Fruit fly (Drosophila melanogaster) S2 (cell line): ENCODE results near the gene Acat2.

Experiments
- CG8478 ChIP-seq: fragments of >200 bp; optimal IDR thresholded peaks from 2 replicates; lab custom pipeline; 2018
- CTCF ChIP-seq, 2 experiments: fragments of >200 bp; optimal IDR thresholded peaks; 2 replicates each; lab custom pipeline; 2018

Gene Acat2

DNA sequence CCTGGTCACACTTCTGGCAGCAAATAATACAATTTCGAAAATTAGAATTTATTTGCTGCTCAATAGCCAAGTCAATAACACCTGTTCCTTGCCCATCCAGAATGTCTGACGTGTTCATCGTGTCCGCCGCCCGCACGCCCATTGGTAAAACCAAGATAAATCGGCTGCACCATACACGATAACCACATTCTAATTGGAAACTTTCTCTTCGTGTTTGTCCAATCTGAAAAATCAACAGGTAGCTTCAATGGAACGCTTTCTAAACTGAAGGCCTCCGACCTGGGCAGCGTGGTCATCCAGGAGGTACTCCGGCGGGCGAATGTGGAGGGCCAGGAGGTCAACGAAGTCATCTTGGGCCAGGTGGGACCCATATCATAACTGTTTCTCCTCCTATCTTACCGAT lies 207 bp downstream of the Acat2 start:
- TF ChIP-seq CTCF (optimal IDR thresholded peaks at IDR 0.05; lab: Kevin White, UChicago) (no peak), CG8478 (lab: Kevin White, UChicago) (no peak)

DNA sequence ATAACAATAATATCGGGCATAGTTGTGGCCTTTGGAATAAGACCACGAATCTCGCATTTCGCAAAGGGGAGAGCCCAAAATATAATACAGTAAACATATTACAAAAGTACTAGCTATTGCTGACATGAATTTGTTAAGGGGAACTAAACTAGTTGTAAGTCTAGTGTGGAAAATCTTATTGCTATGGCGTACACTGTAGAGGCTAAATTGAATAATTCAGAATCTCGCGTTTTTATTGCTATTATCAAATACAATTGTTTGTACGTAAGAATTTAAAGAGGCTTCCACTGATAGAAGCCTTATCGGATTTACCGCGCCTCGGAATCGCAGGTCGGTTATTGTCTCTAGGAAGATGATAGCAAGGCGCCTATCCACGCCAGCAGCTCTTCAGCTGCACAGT lies 2.6 kb downstream of the Acat2 start:
- TF ChIP-seq CTCF (optimal IDR thresholded peaks at IDR 0.05; lab: Kevin White, UChicago) (no peak), CG8478 (lab: Kevin White, UChicago) (no peak)

DNA sequence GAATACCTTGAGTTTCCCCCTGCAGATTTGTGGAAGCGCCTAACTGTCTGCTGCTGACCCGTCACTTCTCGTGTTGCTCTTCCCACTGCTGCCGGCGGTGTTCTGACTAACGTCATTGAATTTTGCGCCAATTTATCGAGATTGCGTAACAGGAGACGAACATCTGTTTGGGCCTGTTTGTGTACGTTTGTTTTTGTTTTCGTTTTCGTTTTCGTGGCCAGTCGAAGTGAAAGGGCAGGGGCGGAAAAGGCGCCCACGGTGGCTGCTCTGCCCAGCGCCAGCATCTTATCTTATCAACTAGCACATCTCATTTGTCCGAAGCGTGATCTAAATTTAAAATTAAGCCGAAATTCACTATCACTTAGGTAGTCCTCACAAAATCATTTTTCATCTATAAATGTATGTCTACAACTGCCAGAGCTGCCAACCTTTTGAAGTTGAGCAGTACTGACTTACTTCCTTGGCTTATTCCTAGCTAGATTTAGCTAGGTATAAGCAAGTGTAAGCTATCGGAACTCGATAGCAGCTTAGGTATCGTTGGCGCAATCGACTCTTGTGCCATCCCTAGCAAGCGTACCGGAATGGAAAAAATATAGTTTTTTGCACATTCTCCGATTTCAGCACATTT lies 4.4 kb downstream of the Acat2 start, which contains the start of the genes Ctr9 and Nt5a:
Gene Ctr9, plus strand, starts transcription at position 220 of the 628 bp plus-strand sequence.
Gene Nt5a, minus strand, starts transcription at position 414 of the 628 bp plus-strand sequence.
- peak; percentile 31 to 47 for TF ChIP-seq CTCF (optimal IDR thresholded peaks at IDR 0.05; lab: Kevin White, UChicago)
- TF ChIP-seq CG8478 (lab: Kevin White, UChicago), result no peak

DNA sequence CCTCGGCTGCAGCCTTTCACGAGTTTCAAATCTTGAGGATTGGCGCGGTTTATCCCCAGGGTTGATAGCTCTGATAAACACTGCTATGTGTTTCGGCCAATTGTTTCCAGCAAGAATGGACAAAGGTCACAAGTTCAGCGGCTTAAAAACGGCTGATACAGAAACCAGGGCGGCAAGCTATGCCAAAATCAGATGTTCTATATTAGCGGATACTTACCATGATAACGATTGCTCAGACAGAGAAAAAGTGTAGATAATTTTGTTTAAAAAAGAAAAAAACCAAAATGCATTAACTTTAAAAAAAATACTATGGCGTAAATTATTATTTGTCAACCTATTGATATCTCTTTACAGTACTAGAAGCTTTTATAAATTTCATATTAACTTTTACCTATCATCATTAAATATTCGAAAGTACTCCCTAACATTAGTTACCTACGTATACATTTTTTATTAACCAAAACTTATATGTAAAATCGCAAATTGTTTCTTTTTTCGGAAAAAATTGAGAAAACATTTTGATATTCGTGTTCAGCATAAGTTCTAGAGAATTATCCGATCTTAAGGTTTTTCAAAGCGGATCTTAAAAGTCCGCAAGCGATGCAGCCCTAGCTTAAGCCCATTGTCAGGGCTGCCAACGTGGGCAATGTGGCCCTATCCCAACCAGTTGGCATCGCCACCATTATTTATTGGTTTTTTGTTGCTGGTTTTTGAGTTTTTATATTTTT lies 10.5 kb downstream of the Acat2 start, which contains the start of the genes sturkopf and Herc4:
Gene sturkopf, minus strand, starts transcription at position 339 of the 728 bp plus-strand sequence.
Gene Herc4, plus strand, starts transcription at position 658 of the 728 bp plus-strand sequence.
- TF ChIP-seq CTCF (optimal IDR thresholded peaks at IDR 0.05; lab: Kevin White, UChicago) (no peak), CG8478 (lab: Kevin White, UChicago) (no peak)

DNA sequence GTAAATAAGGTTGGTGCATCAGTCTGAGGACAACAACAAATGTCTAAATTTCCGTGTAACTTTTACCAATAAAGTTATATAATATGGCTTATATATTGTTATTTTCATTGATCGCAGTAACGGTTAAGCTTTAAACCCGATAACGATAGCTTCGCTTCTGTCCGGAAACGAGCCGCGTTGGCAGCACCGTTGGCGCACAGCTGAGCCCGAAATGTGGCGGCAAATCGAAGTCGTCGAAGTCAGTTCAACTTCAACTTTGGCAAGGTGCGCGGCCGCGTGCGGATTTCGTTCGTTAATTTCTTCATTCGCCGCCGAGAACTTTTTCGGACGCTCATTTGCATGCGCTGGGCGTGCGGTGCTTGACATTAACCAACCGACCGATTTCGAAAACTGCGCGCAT lies 15.5 kb downstream of the Acat2 start, which contains the start of gene Myo61F:
Gene Myo61F, plus strand, starts transcription at position 240 of the 400 bp plus-strand sequence.
- TF ChIP-seq CG8478 (lab: Kevin White, UChicago) (no peak), CTCF (optimal IDR thresholded peaks at IDR 0.05; lab: Kevin White, UChicago) (no peak)

DNA sequence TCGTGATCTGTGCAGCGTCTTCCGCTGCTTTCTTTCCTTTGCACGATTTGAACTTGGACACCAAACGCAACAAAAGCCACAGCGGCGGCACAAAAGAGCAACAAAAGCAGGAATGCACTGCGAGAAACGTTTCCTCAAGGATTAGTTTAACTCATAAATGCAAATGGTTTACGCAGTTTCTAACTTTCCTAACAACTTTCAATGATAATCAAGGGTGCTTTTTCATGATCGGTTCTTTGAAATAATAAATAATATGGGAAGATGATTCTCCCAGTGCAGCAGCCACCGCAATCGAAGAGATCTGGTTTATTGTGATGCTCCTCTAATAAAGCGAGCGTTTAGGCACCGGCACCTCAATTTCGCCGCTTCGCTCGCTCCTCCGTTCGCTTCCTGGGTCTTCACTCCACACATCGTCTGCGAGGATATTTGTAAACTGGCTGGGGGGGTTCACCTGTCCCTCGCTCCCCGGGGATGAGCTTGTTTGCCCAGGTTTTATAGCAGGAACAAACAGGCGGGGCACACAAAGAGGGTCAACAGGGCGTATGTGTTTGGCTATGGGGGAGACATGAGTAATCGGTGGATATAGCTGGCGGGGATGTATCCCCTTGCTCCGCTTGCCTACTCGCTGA lies 16.5 kb downstream of the Acat2 start:
- no peak for TF ChIP-seq CTCF (optimal IDR thresholded peaks at IDR 0.05; lab: Kevin White, UChicago)
- TF ChIP-seq CG8478 (lab: Kevin White, UChicago), result no peak

DNA sequence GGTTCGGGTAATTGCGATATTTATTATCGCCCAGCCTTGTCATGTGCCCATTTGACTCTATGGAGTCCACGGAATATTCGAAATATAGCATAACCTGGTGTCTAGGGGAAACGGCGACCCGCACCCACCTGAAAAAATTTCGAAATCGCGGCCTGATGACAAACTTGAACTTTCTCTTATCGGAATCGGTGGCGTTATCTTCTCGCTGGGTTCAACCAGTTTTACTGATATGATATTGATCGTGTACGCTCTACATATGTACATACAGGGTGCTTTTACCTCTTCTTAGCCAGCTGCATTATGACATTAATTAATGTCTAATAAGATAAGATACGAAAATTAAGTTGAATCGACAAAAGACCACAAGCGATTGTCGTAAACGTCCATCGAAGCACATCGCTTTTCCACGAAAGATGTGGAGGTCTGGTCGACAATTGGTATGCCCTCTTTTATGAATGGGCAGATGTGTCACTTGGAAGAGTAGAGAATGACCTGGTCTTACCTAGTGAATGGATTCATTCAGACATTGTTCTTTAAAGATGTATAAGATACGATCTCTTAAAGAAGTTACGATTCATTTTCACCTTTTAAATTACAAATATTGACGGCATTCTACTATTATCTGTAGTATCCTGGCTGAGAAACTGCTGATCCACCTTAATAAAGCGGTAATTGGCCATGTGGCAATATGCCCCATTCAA lies 17.6 kb downstream of the Acat2 start:
- TF ChIP-seq CTCF (optimal IDR thresholded peaks at IDR 0.05; lab: Kevin White, UChicago) (no peak), CG8478 (lab: Kevin White, UChicago) (no peak)

DNA sequence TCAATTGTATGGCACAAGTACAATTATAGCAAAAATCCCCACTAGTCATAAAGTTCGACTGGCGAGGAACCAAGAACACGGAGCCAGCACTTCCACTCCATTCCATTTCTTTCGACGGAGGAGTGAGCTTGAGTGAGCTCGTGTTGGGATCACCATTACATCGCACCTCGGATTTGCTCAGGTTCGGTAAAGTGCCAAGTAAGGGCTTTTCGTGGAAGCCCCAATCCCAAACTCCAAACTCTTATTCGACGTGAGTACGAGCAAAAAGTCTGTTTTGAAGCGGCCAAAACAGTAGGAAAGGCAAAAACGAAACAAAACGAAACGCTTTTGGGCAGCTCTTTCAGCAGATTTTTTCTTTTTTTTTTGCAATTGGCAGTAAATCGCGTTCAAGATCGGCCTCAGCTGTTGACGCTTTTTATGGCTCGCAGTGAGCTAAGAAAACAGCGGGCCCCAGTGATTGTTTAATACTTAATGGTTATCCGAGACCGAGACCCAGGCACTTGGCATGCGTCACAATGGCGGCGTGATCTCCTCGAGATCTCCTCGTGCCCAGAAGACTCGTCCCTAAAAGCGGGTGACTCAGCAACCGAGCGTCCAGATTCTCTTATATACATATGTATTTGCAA lies 18.3 kb downstream of the Acat2 start:
- TF ChIP-seq CTCF (optimal IDR thresholded peaks at IDR 0.05; lab: Kevin White, UChicago) (no peak), CG8478 (lab: Kevin White, UChicago) (no peak)

DNA sequence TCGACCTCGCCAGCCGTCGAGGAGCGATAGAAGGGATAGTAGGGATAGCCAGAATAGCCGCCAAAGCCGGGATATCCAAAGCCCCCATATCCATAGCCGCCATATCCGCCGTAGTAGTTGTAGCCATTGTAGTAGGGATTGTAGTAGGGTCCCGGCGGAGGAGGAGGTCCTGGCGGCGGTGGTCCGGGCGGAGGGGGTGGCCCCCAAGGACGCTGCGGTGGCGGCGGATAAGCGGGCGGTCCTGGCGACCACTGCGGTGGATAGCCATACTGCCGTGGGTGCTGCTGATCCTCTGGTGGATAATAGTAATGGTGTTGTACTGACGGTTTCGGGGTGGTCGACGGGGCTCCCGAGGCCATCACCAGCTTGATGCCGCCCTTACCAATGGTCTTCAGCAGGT lies 19.4 kb downstream of the Acat2 start:
- TF ChIP-seq CG8478 (lab: Kevin White, UChicago) (no peak), CTCF (optimal IDR thresholded peaks at IDR 0.05; lab: Kevin White, UChicago) (no peak)

DNA sequence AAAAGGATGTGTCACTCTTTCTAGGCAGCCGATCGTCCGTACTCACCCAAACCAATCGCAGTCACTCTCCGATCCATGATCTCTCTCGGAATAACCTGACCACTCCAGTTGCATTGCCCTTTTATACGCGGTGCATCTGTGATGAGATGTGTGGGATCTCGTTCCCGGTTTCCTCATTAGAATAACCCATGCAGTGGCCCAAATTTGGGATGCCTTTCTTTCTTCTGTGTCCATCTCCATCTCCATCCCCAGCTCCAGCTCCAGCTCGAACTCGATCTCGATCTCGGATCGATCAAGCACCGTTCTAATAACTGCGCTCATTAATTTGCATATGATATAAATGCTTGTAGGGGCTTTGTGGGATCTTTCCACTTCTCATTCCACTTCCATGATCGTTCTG lies 20.0 kb downstream of the Acat2 start, which contains the start of gene CG9184:
Gene CG9184, minus strand, starts transcription at position 101 of the 400 bp plus-strand sequence.
- TF ChIP-seq CTCF (optimal IDR thresholded peaks at IDR 0.05; lab: Kevin White, UChicago) (no peak), CG8478 (lab: Kevin White, UChicago) (no peak)

DNA sequence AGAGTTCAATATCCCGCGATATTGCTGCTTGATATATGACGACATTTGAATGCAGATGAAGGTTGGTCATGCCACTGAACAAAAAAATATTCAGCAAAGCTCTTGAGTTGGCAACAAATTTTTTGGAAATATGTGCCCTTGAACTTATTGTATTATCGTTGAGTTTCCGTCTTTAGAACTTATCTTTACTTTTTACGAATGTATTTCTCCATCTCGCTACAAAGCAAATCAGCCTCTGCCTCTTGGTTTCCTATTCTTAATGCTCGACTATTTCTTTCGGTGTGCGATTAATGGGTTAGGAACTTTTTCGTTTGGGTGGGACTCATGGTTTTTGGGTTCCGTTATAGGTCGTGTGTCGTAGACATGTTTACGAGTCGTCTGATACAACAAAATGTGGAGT lies 20.4 kb downstream of the Acat2 start:
- TF ChIP-seq CG8478 (lab: Kevin White, UChicago) (no peak), CTCF (optimal IDR thresholded peaks at IDR 0.05; lab: Kevin White, UChicago) (no peak)

DNA sequence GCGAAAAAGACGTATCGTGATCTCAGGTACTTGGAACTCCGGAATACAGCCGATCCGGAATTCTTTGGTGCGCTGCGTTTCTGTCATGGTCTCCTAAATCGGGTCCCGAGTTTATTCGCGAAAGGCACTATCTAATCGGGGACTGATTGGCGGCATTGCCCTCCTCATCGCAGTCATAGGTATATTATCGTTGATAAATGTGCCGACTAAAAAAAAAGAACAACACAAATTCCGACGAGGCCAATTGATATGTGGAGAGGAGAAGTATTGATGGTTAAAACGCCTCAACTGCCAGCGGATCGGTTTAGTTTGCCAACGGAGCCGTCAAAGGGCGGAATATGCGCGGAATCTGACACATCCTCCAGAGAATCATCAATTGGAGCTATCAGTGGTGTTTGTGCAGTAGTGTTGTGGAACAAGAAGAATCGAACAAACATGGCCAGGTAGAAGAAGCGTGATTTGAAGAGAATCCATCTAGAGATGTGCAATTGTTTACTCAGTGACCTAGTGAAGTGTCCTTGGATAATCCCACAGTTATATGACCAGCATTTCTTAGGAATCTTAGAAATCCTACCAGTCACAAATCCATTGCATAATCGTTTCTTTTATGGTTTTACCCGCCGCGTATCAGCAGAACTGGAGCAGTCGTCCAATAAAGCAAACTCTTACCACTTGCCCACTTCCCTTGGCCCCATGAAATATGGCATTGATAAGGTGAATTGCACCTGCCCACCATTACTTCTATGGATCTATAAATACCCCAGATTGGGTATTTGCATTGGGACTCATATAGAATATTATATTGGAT lies 22.3 kb downstream of the Acat2 start:
- TF ChIP-seq CG8478 (lab: Kevin White, UChicago), result no peak
- no peak for TF ChIP-seq CTCF (optimal IDR thresholded peaks at IDR 0.05; lab: Kevin White, UChicago)

DNA sequence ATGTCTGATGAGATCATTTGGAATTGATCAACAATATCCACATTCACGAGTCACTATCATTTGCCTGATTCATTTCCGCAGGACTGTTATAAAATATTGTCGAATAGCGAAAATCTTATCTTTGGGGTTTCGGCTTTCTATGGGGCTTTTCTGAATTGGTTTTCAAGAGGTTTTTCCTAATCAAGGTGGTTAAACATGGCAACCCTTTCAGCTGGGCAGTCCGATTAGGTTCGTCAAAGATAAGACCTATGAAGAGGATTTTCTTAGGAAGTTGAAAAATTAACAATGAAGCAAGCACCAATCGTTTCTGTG lies 22.8 kb downstream of the Acat2 start:
- TF ChIP-seq CTCF (optimal IDR thresholded peaks at IDR 0.05; lab: Kevin White, UChicago), result no peak
- TF ChIP-seq CG8478 (lab: Kevin White, UChicago), result no peak
